Fruit fly (Drosophila melanogaster) whole organism, embryonic: ENCODE results near the gene Elp6.

Source experiments
- B-H2 ChIP-seq: fragments of 200-800 bp; sonication (Bioruptor generic); optimal IDR thresholded peaks from 2 replicates; lab custom pipeline; 2018; ENCODE audit warnings: missing biosample characterization, mild to moderate bottlenecking, missing genetic modification characterization
- Bdp1 ChIP-seq: fragments of 200-800 bp; sonication (Bioruptor generic); optimal IDR thresholded peaks from 3 replicates; lab custom pipeline; 2016; ENCODE audit warnings: missing biosample characterization, missing genetic modification characterization
- CG10267 ChIP-seq: fragments of 200-800 bp; sonication (Bioruptor generic); optimal IDR thresholded peaks from 2 replicates; lab custom pipeline; 2018; ENCODE audit warnings: missing biosample characterization, mild to moderate bottlenecking, missing genetic modification characterization, moderate library complexity
- CG11504 ChIP-seq: fragments of 200-800 bp; sonication (Bioruptor generic); optimal IDR thresholded peaks from 3 replicates; lab custom pipeline; 2019; ENCODE audit warnings: missing biosample characterization, mild to moderate bottlenecking, missing genetic modification characterization, moderate library complexity
- CG12155 ChIP-seq: fragments of 200-800 bp; sonication (Bioruptor generic); optimal IDR thresholded peaks from 3 replicates; lab custom pipeline; 2016; ENCODE audit warnings: missing biosample characterization, missing genetic modification characterization
- CG12299 ChIP-seq: fragments of 200-800 bp; sonication (Bioruptor generic); optimal IDR thresholded peaks from 2 replicates; lab custom pipeline; 2018; ENCODE audit warnings: missing biosample characterization, mild to moderate bottlenecking, missing genetic modification characterization
- CG12659 ChIP-seq: fragments of 200-800 bp; sonication (Bioruptor generic); optimal IDR thresholded peaks from 3 replicates; lab custom pipeline; 2017; ENCODE audit warnings: mild to moderate bottlenecking, missing biosample characterization, missing genetic modification reagents, missing genetic modification characterization
- CG13624 ChIP-seq: fragments of 200-800 bp; sonication (Bioruptor generic); optimal IDR thresholded peaks from 2 replicates; lab custom pipeline; 2016; ENCODE audit warnings: missing biosample characterization, missing genetic modification characterization
- CG1603 ChIP-seq: fragments of 200-800 bp; sonication (Bioruptor generic); optimal IDR thresholded peaks from 2 replicates; lab custom pipeline; 2019; ENCODE audit warnings: missing biosample characterization, mild to moderate bottlenecking, missing genetic modification characterization, moderate library complexity
- CG17829 ChIP-seq: fragments of 200-800 bp; optimal IDR thresholded peaks from 2 replicates; lab custom pipeline; 2019; ENCODE audit warnings: missing biosample characterization, mild to moderate bottlenecking, missing genetic modification characterization, moderate library complexity
- CG18011 ChIP-seq: fragments of 200-800 bp; sonication (Bioruptor generic); optimal IDR thresholded peaks from 2 replicates; lab custom pipeline; 2017; ENCODE audit warnings: missing biosample characterization, missing genetic modification characterization, mild to moderate bottlenecking, moderate library complexity, missing genotype
- CG2202 ChIP-seq: fragments of 200-800 bp; sonication (Bioruptor generic); optimal IDR thresholded peaks from 2 replicates; lab custom pipeline; 2018; ENCODE audit warnings: missing biosample characterization, mild to moderate bottlenecking, missing genetic modification characterization
- CG2712 ChIP-seq: fragments of 200-800 bp; optimal IDR thresholded peaks from 3 replicates; lab custom pipeline; 2019; ENCODE audit warnings: missing biosample characterization, mild to moderate bottlenecking, missing genetic modification characterization, moderate library complexity
- CG3163 ChIP-seq: fragments of 200-800 bp; sonication (Bioruptor generic); optimal IDR thresholded peaks from 3 replicates; lab custom pipeline; 2016; ENCODE audit warnings: missing biosample characterization, missing genetic modification characterization
- CG32767 ChIP-seq: fragments of 200-800 bp; sonication (Bioruptor generic); IDR thresholded peaks from 2 replicates; pipeline ENCODE4 v1.3.6; 2022; ENCODE audit warnings: missing biosample characterization, missing genetic modification characterization
- CG34224 ChIP-seq: fragments of 200-800 bp; sonication (Bioruptor generic); IDR thresholded peaks from 3 replicates; pipeline ENCODE4 v1.3.6; 2022; ENCODE audit warnings: missing biosample characterization, missing genetic modification characterization; ENCODE audit not compliant: partially characterized antibody
- CG34376 ChIP-seq: fragments of 200-800 bp; sonication (Bioruptor generic); optimal IDR thresholded peaks from 2 replicates; lab custom pipeline; 2018; ENCODE audit warnings: missing biosample characterization, mild to moderate bottlenecking, missing genetic modification characterization
- CG4282 ChIP-seq: fragments of 200-800 bp; sonication (Bioruptor generic); optimal IDR thresholded peaks from 2 replicates; lab custom pipeline; 2016; ENCODE audit warnings: missing biosample characterization, missing genetic modification characterization
- CG4360 ChIP-seq: fragments of 200-800 bp; sonication (Bioruptor generic); IDR thresholded peaks from 2 replicates; pipeline ENCODE4 v1.3.6; 2022; ENCODE audit warnings: missing biosample characterization, missing genetic modification characterization
- CG43689 ChIP-seq: fragments of 200-800 bp; sonication (Bioruptor generic); IDR thresholded peaks from 2 replicates; pipeline ENCODE4 v1.3.6; 2022; ENCODE audit warnings: missing biosample characterization, missing genetic modification characterization
- CG6683 ChIP-seq: fragments of 200-800 bp; sonication (Bioruptor generic); optimal IDR thresholded peaks from 2 replicates; lab custom pipeline; 2017; ENCODE audit warnings: missing biosample characterization, mild to moderate bottlenecking, missing genetic modification characterization, missing genetic modification reagents
- CG9609 ChIP-seq: fragments of 200-800 bp; sonication (Bioruptor generic); optimal IDR thresholded peaks from 3 replicates; lab custom pipeline; 2016; ENCODE audit warnings: missing biosample characterization, missing genetic modification characterization
- CG9932 ChIP-seq: fragments of 200-800 bp; sonication (Bioruptor generic); IDR thresholded peaks from 2 replicates; pipeline ENCODE4 v1.3.6; 2022; ENCODE audit warnings: missing biosample characterization, missing genetic modification characterization
- E2f1 ChIP-seq: fragments of 200-800 bp; sonication (Bioruptor generic); IDR thresholded peaks from 2 replicates; pipeline ENCODE4 v1.3.6; 2022; ENCODE audit warnings: missing biosample characterization, missing genetic modification characterization
- E2f2 ChIP-seq: fragments of 200-800 bp; sonication (Bioruptor generic); IDR thresholded peaks from 2 replicates; pipeline ENCODE4 v1.3.6; 2022; ENCODE audit warnings: missing biosample characterization, missing genetic modification characterization
- Ets97D ChIP-seq: fragments of 200-800 bp; sonication (Bioruptor generic); optimal IDR thresholded peaks from 3 replicates; lab custom pipeline; 2016; ENCODE audit warnings: missing biosample characterization, missing genetic modification characterization
- Gsc ChIP-seq: fragments of 200-800 bp; sonication (Bioruptor generic); IDR thresholded peaks from 2 replicates; pipeline ENCODE4 v1.3.6; 2022; ENCODE audit warnings: missing biosample characterization, missing genetic modification characterization
- HLH54F ChIP-seq: fragments of 200-800 bp; sonication (Bioruptor generic); optimal IDR thresholded peaks from 3 replicates; lab custom pipeline; 2016; ENCODE audit warnings: missing biosample characterization, missing genetic modification characterization
- HmgZ ChIP-seq: fragments of 200-800 bp; sonication (Bioruptor generic); optimal IDR thresholded peaks from 2 replicates; lab custom pipeline; 2018; ENCODE audit warnings: missing biosample characterization, mild to moderate bottlenecking, missing genetic modification characterization
- Hsf ChIP-seq: fragments of 200-800 bp; sonication (Bioruptor generic); optimal IDR thresholded peaks from 3 replicates; lab custom pipeline; 2016; ENCODE audit warnings: missing biosample characterization, missing genetic modification characterization
- MBD-R2 ChIP-seq: fragments of 200-800 bp; sonication (Bioruptor generic); IDR thresholded peaks from 2 replicates; pipeline ENCODE4 v1.3.6; 2022; ENCODE audit warnings: missing biosample characterization, missing genetic modification characterization
- MTF-1 ChIP-seq: fragments of 200-800 bp; sonication (Bioruptor generic); optimal IDR thresholded peaks from 2 replicates; lab custom pipeline; 2018; ENCODE audit warnings: missing biosample characterization, mild to moderate bottlenecking, missing genetic modification characterization, borderline replicate concordance
- Mad ChIP-seq: fragments of 200-800 bp; sonication (Bioruptor generic); optimal IDR thresholded peaks from 2 replicates; lab custom pipeline; 2016; ENCODE audit warnings: missing biosample characterization, missing genetic modification characterization
- NfI ChIP-seq: fragments of 200-800 bp; sonication (Bioruptor generic); optimal IDR thresholded peaks from 3 replicates; lab custom pipeline; 2018; ENCODE audit warnings: missing biosample characterization, mild to moderate bottlenecking, missing genetic modification characterization, moderate library complexity
- ab ChIP-seq: fragments of 200-800 bp; sonication (Bioruptor generic); optimal IDR thresholded peaks from 2 replicates; lab custom pipeline; 2016; ENCODE audit warnings: missing biosample characterization, missing genetic modification characterization
- chm ChIP-seq: fragments of 200-800 bp; sonication (Bioruptor generic); IDR thresholded peaks from 2 replicates; pipeline ENCODE4 v1.3.6; 2022; ENCODE audit warnings: missing biosample characterization, missing genetic modification characterization
- fd102C ChIP-seq: fragments of 200-800 bp; sonication (Bioruptor generic); optimal IDR thresholded peaks from 2 replicates; lab custom pipeline; 2018; ENCODE audit warnings: missing biosample characterization, mild to moderate bottlenecking, missing genetic modification characterization, moderate library complexity
- gem ChIP-seq: fragments of 200-800 bp; sonication (Bioruptor generic); optimal IDR thresholded peaks from 2 replicates; lab custom pipeline; 2019; ENCODE audit warnings: missing biosample characterization, mild to moderate bottlenecking, missing genetic modification characterization, moderate library complexity
- gfzf ChIP-seq: fragments of 200-800 bp; sonication (Bioruptor generic); optimal IDR thresholded peaks from 2 replicates; lab custom pipeline; 2016; ENCODE audit warnings: missing biosample characterization, mild to moderate bottlenecking, missing genetic modification characterization, moderate library complexity
- gsb-n ChIP-seq: fragments of 200-800 bp; sonication (Bioruptor generic); optimal IDR thresholded peaks from 3 replicates; lab custom pipeline; 2018; ENCODE audit warnings: missing biosample characterization, mild to moderate bottlenecking, missing genetic modification characterization
- lmd ChIP-seq: fragments of 200-800 bp; sonication (Bioruptor generic); IDR thresholded peaks from 2 replicates; pipeline ENCODE4 v1.3.6; 2022; ENCODE audit warnings: missing biosample characterization, missing genetic modification characterization
- mld ChIP-seq: fragments of 200-800 bp; sonication (Bioruptor generic); IDR thresholded peaks from 3 replicates; pipeline ENCODE4 v1.3.6; 2022; ENCODE audit warnings: missing biosample characterization, missing genetic modification characterization; ENCODE audit not compliant: partially characterized antibody
- nerfin-1 ChIP-seq: fragments of 200-800 bp; sonication (Bioruptor generic); optimal IDR thresholded peaks from 3 replicates; lab custom pipeline; 2019; ENCODE audit warnings: missing biosample characterization, mild to moderate bottlenecking, missing genetic modification characterization, moderate library complexity
- shn ChIP-seq: fragments of 200-800 bp; sonication (Bioruptor generic); optimal IDR thresholded peaks from 3 replicates; lab custom pipeline; 2016; ENCODE audit warnings: missing biosample characterization, missing genetic modification characterization
- slbo ChIP-seq: fragments of 200-800 bp; sonication (Bioruptor generic); IDR thresholded peaks from 2 replicates; pipeline ENCODE4 v1.3.6; 2022; ENCODE audit warnings: missing biosample characterization, missing genetic modification characterization
- slou ChIP-seq: fragments of 200-800 bp; sonication (Bioruptor generic); optimal IDR thresholded peaks from 3 replicates; lab custom pipeline; 2016; ENCODE audit warnings: missing biosample characterization, missing genetic modification characterization
- sob ChIP-seq: fragments of 200-800 bp; sonication (Bioruptor generic); IDR thresholded peaks from 2 replicates; pipeline ENCODE4 v1.3.6; 2022; ENCODE audit warnings: missing biosample characterization, missing genetic modification characterization
- sr ChIP-seq: fragments of 200-800 bp; sonication (Bioruptor generic); IDR thresholded peaks from 3 replicates; pipeline ENCODE4 v1.3.6; 2022; ENCODE audit warnings: missing biosample characterization, missing genetic modification characterization
- sug ChIP-seq: fragments of 200-800 bp; optimal IDR thresholded peaks from 2 replicates; lab custom pipeline; 2019; ENCODE audit warnings: missing biosample characterization, mild to moderate bottlenecking, missing genetic modification characterization, moderate library complexity
- tap ChIP-seq: fragments of 200-800 bp; optimal IDR thresholded peaks from 3 replicates; lab custom pipeline; 2019; ENCODE audit warnings: missing biosample characterization, mild to moderate bottlenecking, missing genetic modification characterization, moderate library complexity
- zen2 ChIP-seq: fragments of 200-800 bp; sonication (Bioruptor generic); IDR thresholded peaks from 3 replicates; pipeline ENCODE4 v1.3.6; 2022; ENCODE audit warnings: missing biosample characterization, missing genetic modification characterization; ENCODE audit not compliant: partially characterized antibody

The Elp6 gene

dm6 chr3R:13403032-13403459 lies 36.3 kb upstream of the Elp6 start, which contains the start of gene Dpm3 (continued):
- TF ChIP-seq slbo (GFP tag; lab: Robert Waterston, UW) (peak; percentile 70), CG18011 (GFP tag; lab: Kevin White, UChicago) (peak; percentile 100), Hsf (GFP tag; lab: Kevin White, UChicago) (peak; percentile 52), nerfin-1 (tag; lab: Kevin White, UChicago) (peak; percentile 20), MBD-R2 (GFP tag; lab: Robert Waterston, UW) (peak; percentile 69), tap (tag; lab: Kevin White, UChicago) (peak; percentile 14), HmgZ (peak; percentile 77), CG12299 (tag; lab: Kevin White, UChicago) (peak; percentile 5), CG3163 (GFP tag; lab: Kevin White, UChicago) (peak; percentile 93), Bdp1 (GFP tag; lab: Kevin White, UChicago) (peak; percentile 39), mld (GFP tag; lab: Robert Waterston, UW) (peak; percentile 75; the same call in 2 of the 3 replicates), CG9609 (GFP tag; lab: Kevin White, UChicago) (peak; percentile 38), CG43689 (no peak), sob (GFP tag; lab: Robert Waterston, UW) (peak; percentile 56), CG10267 (tag; lab: Kevin White, UChicago) (peak; percentile 58), CG2202 (tag; lab: Kevin White, UChicago) (peak; percentile 0), B-H2 (GFP tag; lab: Kevin White, UChicago) (peak; percentile 63), MTF-1 (GFP tag; lab: Kevin White, UChicago) (no peak), slou (GFP tag; lab: Kevin White, UChicago) (peak; percentile 53), zen2 (GFP tag; lab: Robert Waterston, UW) (peak; percentile 84), CG32767 (GFP tag; lab: Robert Waterston, UW) (no peak), shn (GFP tag; lab: Kevin White, UChicago) (peak; percentile 70), CG4282 (GFP tag; lab: Kevin White, UChicago) (peak; percentile 6), CG12659 (GFP tag; lab: Kevin White, UChicago) (peak; percentile 85), Ets97D (GFP tag; lab: Kevin White, UChicago) (peak; percentile 78), CG13624 (GFP tag; lab: Kevin White, UChicago) (peak; percentile 18), CG1603 (tag; lab: Kevin White, UChicago) (peak; percentile 86), HLH54F (peak; percentile 62), CG34376 (GFP tag; lab: Kevin White, UChicago) (no peak), E2f2 (peak; percentile 96), chm (no peak), sug (tag; lab: Kevin White, UChicago) (no peak), ab (GFP tag; lab: Kevin White, UChicago) (no peak), E2f1 (GFP tag; lab: Robert Waterston, UW) (peak; percentile 32; the same call in 1 of the 2 replicates), CG34224 (GFP tag; lab: Robert Waterston, UW) (peak; percentile 87), CG4360 (GFP tag; lab: Robert Waterston, UW) (no peak), gem (tag; lab: Kevin White, UChicago) (peak; percentile 37), CG12155 (GFP tag; lab: Kevin White, UChicago) (peak; percentile 7), Mad (GFP tag; lab: Kevin White, UChicago) (peak; percentile 70), CG17829 (tag; lab: Kevin White, UChicago) (peak; percentile 50), sr (no peak), Gsc (GFP tag; lab: Robert Waterston, UW) (no peak), gfzf (peak; percentile 65), NfI (GFP tag; lab: Kevin White, UChicago) (peak; percentile 38), CG6683 (GFP tag; lab: Kevin White, UChicago) (no peak), fd102C (GFP tag; lab: Kevin White, UChicago) (no peak), CG9932 (GFP tag; lab: Robert Waterston, UW) (peak; percentile 68), lmd (GFP tag; lab: Robert Waterston, UW) (no peak), CG2712 (tag; lab: Kevin White, UChicago) (peak; percentile 65), gsb-n (tag; lab: Kevin White, UChicago) (peak; percentile 54), CG11504 (tag; lab: Kevin White, UChicago) (peak; percentile 63)
